Worm (Caenorhabditis elegans): Measurements from ENCODE around the gene Y79H2A.2.
A peak's percentile ranks its signal among the peaks of the same experiment; 100 is the strongest.

Y79H2A.2 gene

ce11 chrIII:12009321-12009720 lies 21.2 kb downstream of the Y79H2A.2 start:
- TF ChIP-seq zip-8 (tag; optimal IDR thresholded peaks at IDR 0.05), result no peak

ce11 chrIII:12003264-12003663 lies 27.3 kb downstream of the Y79H2A.2 start:
- TF ChIP-seq elt-1 (tag; optimal IDR thresholded peaks at IDR 0.05; ENCODE audit: borderline replicate concordance, insufficient read depth), result peak; percentile 73
- peak; percentile 15 for TF ChIP-seq pha-4 (tag; optimal IDR thresholded peaks at IDR 0.05)
- peak; percentile 8 for TF ChIP-seq unc-120 (tag; optimal IDR thresholded peaks at IDR 0.05; ENCODE audit: poor library complexity, severe bottlenecking)
- peak; percentile 35 for TF ChIP-seq hlh-1 (tag; optimal IDR thresholded peaks at IDR 0.05)
- TF ChIP-seq mep-1 (tag; optimal IDR thresholded peaks at IDR 0.05), result no peak
- no peak for TF ChIP-seq blmp-1 (tag; optimal IDR thresholded peaks at IDR 0.05)
- no peak for TF ChIP-seq ceh-39 (tag; optimal IDR thresholded peaks at IDR 0.05)

ce11 chrIII:12002850-12003249 lies 27.7 kb downstream of the Y79H2A.2 start, which contains the start of gene Y56A3A.33:
Y56A3A.33 (minus strand) TSS chrIII:12002950.
- TF ChIP-seq ceh-83 (GFP tag; optimal IDR thresholded peaks at IDR 0.05) (no peak), unc-120 (tag; optimal IDR thresholded peaks at IDR 0.05; ENCODE audit: poor library complexity, severe bottlenecking) (no peak), nhr-2 (tag; optimal IDR thresholded peaks at IDR 0.05) (no peak), ham-2 (GFP tag; optimal IDR thresholded peaks at IDR 0.05) (no peak), M03D4.4 (tag; optimal IDR thresholded peaks at IDR 0.05) (no peak), ceh-39 (tag; optimal IDR thresholded peaks at IDR 0.05) (no peak), lin-32 (GFP tag; optimal IDR thresholded peaks at IDR 0.05) (no peak), elt-3 (tag; optimal IDR thresholded peaks at IDR 0.05) (no peak), mep-1 (tag; optimal IDR thresholded peaks at IDR 0.05) (no peak), lin-13 (tag; optimal IDR thresholded peaks at IDR 0.05) (no peak), ceh-43 (GFP tag; optimal IDR thresholded peaks at IDR 0.05) (no peak), nhr-76 (tag; optimal IDR thresholded peaks at IDR 0.05) (no peak), tbx-8 (GFP tag; optimal IDR thresholded peaks at IDR 0.05) (no peak), nhr-12 (tag; optimal IDR thresholded peaks at IDR 0.05) (no peak)

ce11 chrIII:11999543-11999942 lies 31.0 kb downstream of the Y79H2A.2 start:
- TF ChIP-seq ces-1 (GFP tag; optimal IDR thresholded peaks at IDR 0.05) (no peak), mab-5 (tag; optimal IDR thresholded peaks at IDR 0.05) (no peak), blmp-1 (tag; optimal IDR thresholded peaks at IDR 0.05) (no peak), elt-3 (tag; optimal IDR thresholded peaks at IDR 0.05) (no peak)

- TF ChIP-seq nhr-76 (tag; optimal IDR thresholded peaks at IDR 0.05) (no peak), ztf-11 (tag; optimal IDR thresholded peaks at IDR 0.05) (no peak), elt-3 (tag; optimal IDR thresholded peaks at IDR 0.05) (no peak), ceh-39 (tag; optimal IDR thresholded peaks at IDR 0.05) (no peak), drap-1 (GFP tag; optimal IDR thresholded peaks at IDR 0.05) (no peak), hlh-1 (tag; optimal IDR thresholded peaks at IDR 0.05) (no peak), unc-120 (tag; optimal IDR thresholded peaks at IDR 0.05; ENCODE audit: poor library complexity, severe bottlenecking) (no peak), sem-2 (GFP tag; optimal IDR thresholded peaks at IDR 0.05) (no peak)
Measured at ce11 chrIII:11995783-11996182, 34.8 kb downstream of the Y79H2A.2 start.

- TF ChIP-seq elt-3 (tag; optimal IDR thresholded peaks at IDR 0.05), result no peak
- no peak for TF ChIP-seq nhr-76 (tag; optimal IDR thresholded peaks at IDR 0.05)
- no peak for TF ChIP-seq cnd-1 (tag; optimal IDR thresholded peaks at IDR 0.05)
- TF ChIP-seq sptf-1 (tag; optimal IDR thresholded peaks at IDR 0.05), result no peak
- TF ChIP-seq hlh-1 (tag; optimal IDR thresholded peaks at IDR 0.05), result no peak
- TF ChIP-seq lin-32 (GFP tag; optimal IDR thresholded peaks at IDR 0.05), result no peak
- TF ChIP-seq M03D4.4 (tag; optimal IDR thresholded peaks at IDR 0.05), result no peak
- TF ChIP-seq lsy-2 (tag; optimal IDR thresholded peaks at IDR 0.05), result no peak
- no peak for TF ChIP-seq unc-39 (tag; optimal IDR thresholded peaks at IDR 0.05)
- no peak for TF ChIP-seq unc-62 (GFP tag; optimal IDR thresholded peaks at IDR 0.05)
- no peak for TF ChIP-seq tbx-8 (GFP tag; optimal IDR thresholded peaks at IDR 0.05)
- TF ChIP-seq zip-8 (tag; optimal IDR thresholded peaks at IDR 0.05), result no peak
- TF ChIP-seq bed-3 (GFP tag; optimal IDR thresholded peaks at IDR 0.05), result no peak
- no peak for TF ChIP-seq pha-4 (tag; optimal IDR thresholded peaks at IDR 0.05)
- TF ChIP-seq nhr-28 (tag; optimal IDR thresholded peaks at IDR 0.05), result no peak
- TF ChIP-seq elt-1 (tag; optimal IDR thresholded peaks at IDR 0.05; ENCODE audit: borderline replicate concordance, insufficient read depth), result no peak
- TF ChIP-seq ceh-39 (tag; optimal IDR thresholded peaks at IDR 0.05), result no peak
- no peak for TF ChIP-seq flh-1 (GFP tag; optimal IDR thresholded peaks at IDR 0.05)
- no peak for TF ChIP-seq ceh-43 (GFP tag; optimal IDR thresholded peaks at IDR 0.05)
Measured at ce11 chrIII:11991654-11992292, 38.8 kb downstream of the Y79H2A.2 start.

All from whole organism, mixed stage, embryonic.